Fruit fly (Drosophila melanogaster): ENCODE results near the gene CG6621.

dm6 chr3R:10884678-10885421, 8.5 kb downstream of the CG6621 start, which contains the start of gene CG14696:
- TF ChIP-seq Dll (optimal IDR thresholded peaks at IDR 0.05) (no peak), psq (optimal IDR thresholded peaks at IDR 0.05) (no peak)

All from whole organism.